Worm (Caenorhabditis elegans) whole organism, late embryonic: ENCODE data around the gene H03E18.1.

ENCODE experiments used
- C08G9.2 ChIP-seq: sonication (generic microtip); optimal IDR thresholded peaks from 2 replicates; lab custom pipeline; 2016; ENCODE audit warnings: mild to moderate bottlenecking, missing genetic modification characterization, moderate library complexity, missing compliant biosample characterization
- C38D4.7 ChIP-seq: fragments of 200-800 bp; sonication (Bioruptor generic); optimal IDR thresholded peaks from 2 replicates; lab custom pipeline; 2018; ENCODE audit warnings: mild to moderate bottlenecking, missing genetic modification characterization, moderate library complexity, missing compliant biosample characterization
- F13H6.1 ChIP-seq: sonication (generic microtip); optimal IDR thresholded peaks from 2 replicates; lab custom pipeline; 2016; ENCODE audit warnings: missing genetic modification characterization, missing compliant biosample characterization
- K09A11.1 ChIP-seq: sonication (generic microtip); optimal IDR thresholded peaks from 2 replicates; lab custom pipeline; 2017; ENCODE audit warnings: antibody characterized with exemption, mild to moderate bottlenecking, missing genetic modification characterization, missing compliant biosample characterization; ENCODE audit not compliant: insufficient read depth
- Y22D7AL.16 ChIP-seq: sonication (generic microtip); optimal IDR thresholded peaks from 2 replicates; lab custom pipeline; 2016; ENCODE audit warnings: missing genetic modification characterization, missing compliant biosample characterization
- ahr-1 ChIP-seq: sonication (generic microtip); optimal IDR thresholded peaks from 2 replicates; lab custom pipeline; 2016; ENCODE audit warnings: missing genetic modification characterization, missing compliant biosample characterization
- ama-1 ChIP-seq: fragments of 150-350 bp; optimal IDR thresholded peaks from 2 replicates; lab custom pipeline; 2014
- ceh-19 ChIP-seq: fragments of 200-800 bp; sonication (Bioruptor generic); optimal IDR thresholded peaks from 2 replicates; lab custom pipeline; 2018; ENCODE audit warnings: mild to moderate bottlenecking, missing genetic modification characterization, missing compliant biosample characterization
- ceh-24 ChIP-seq: sonication (generic microtip); optimal IDR thresholded peaks from 2 replicates; lab custom pipeline; 2016; ENCODE audit warnings: mild to moderate bottlenecking, missing genetic modification characterization, missing compliant biosample characterization
- ceh-31 ChIP-seq: sonication (generic microtip); optimal IDR thresholded peaks from 2 replicates; lab custom pipeline; 2016; ENCODE audit warnings: missing genetic modification characterization, missing compliant biosample characterization
- ceh-34 ChIP-seq: sonication (generic microtip); optimal IDR thresholded peaks from 2 replicates; lab custom pipeline; 2016; ENCODE audit warnings: mild to moderate bottlenecking, missing genetic modification characterization, missing compliant biosample characterization
- ceh-9 ChIP-seq: sonication (generic microtip); optimal IDR thresholded peaks from 2 replicates; lab custom pipeline; 2016; ENCODE audit warnings: mild to moderate bottlenecking, missing genetic modification characterization, inconsistent platforms, missing compliant biosample characterization
- che-1 ChIP-seq: sonication (generic microtip); optimal IDR thresholded peaks from 2 replicates; lab custom pipeline; 2016; ENCODE audit warnings: mild to moderate bottlenecking, missing genetic modification characterization, missing compliant biosample characterization
- dmd-4 ChIP-seq: sonication (generic microtip); optimal IDR thresholded peaks from 2 replicates; lab custom pipeline; 2016; ENCODE audit warnings: borderline replicate concordance, missing genetic modification characterization, missing compliant biosample characterization
- dve-1 ChIP-seq: sonication (generic microtip); optimal IDR thresholded peaks from 2 replicates; lab custom pipeline; 2017; ENCODE audit warnings: antibody characterized with exemption, mild to moderate bottlenecking, missing genetic modification characterization, missing compliant biosample characterization
- elt-4 ChIP-seq: sonication (generic microtip); optimal IDR thresholded peaks from 2 replicates; lab custom pipeline; 2016; ENCODE audit warnings: missing genetic modification characterization, missing compliant biosample characterization
- ets-4 ChIP-seq: sonication (generic microtip); optimal IDR thresholded peaks from 2 replicates; lab custom pipeline; 2016; ENCODE audit warnings: missing genetic modification characterization, missing compliant biosample characterization
- eyg-1 ChIP-seq: sonication (generic microtip); optimal IDR thresholded peaks from 2 replicates; lab custom pipeline; 2016; ENCODE audit warnings: missing genotype, missing genetic modification characterization, missing compliant biosample characterization
- fax-1 ChIP-seq: sonication (generic microtip); optimal IDR thresholded peaks from 2 replicates; lab custom pipeline; 2016; ENCODE audit warnings: missing genotype, missing genetic modification characterization, missing compliant biosample characterization
- fkh-10 ChIP-seq: fragments of 150-350 bp; optimal IDR thresholded peaks from 2 replicates; lab custom pipeline; 2014; ENCODE audit warnings: missing biosample characterization, missing genetic modification reagents, missing genetic modification characterization
- fkh-6 ChIP-seq: sonication (generic microtip); optimal IDR thresholded peaks from 2 replicates; lab custom pipeline; 2016; ENCODE audit warnings: missing genetic modification characterization, missing compliant biosample characterization
- hlh-13 ChIP-seq: fragments of 200-800 bp; sonication (Bioruptor generic); optimal IDR thresholded peaks from 2 replicates; lab custom pipeline; 2018; ENCODE audit warnings: mild to moderate bottlenecking, missing genetic modification characterization, missing compliant biosample characterization
- hlh-15 ChIP-seq: sonication (generic microtip); optimal IDR thresholded peaks from 2 replicates; lab custom pipeline; 2016; ENCODE audit warnings: missing genetic modification characterization, missing compliant biosample characterization
- hlh-30 ChIP-seq: sonication (generic microtip); optimal IDR thresholded peaks from 2 replicates; lab custom pipeline; 2017; ENCODE audit warnings: antibody characterized with exemption, missing genetic modification characterization, missing compliant biosample characterization; ENCODE audit not compliant: insufficient read depth
- hlh-8 ChIP-seq: sonication (generic microtip); optimal IDR thresholded peaks from 2 replicates; lab custom pipeline; 2016; ENCODE audit warnings: missing genotype, missing genetic modification characterization, missing compliant biosample characterization
- odd-2 ChIP-seq: sonication (generic microtip); optimal IDR thresholded peaks from 2 replicates; lab custom pipeline; 2017; ENCODE audit warnings: antibody characterized with exemption, mild to moderate bottlenecking, missing genetic modification characterization, missing compliant biosample characterization
- pag-3 ChIP-seq: sonication (generic microtip); optimal IDR thresholded peaks from 2 replicates; lab custom pipeline; 2016; ENCODE audit warnings: missing compliant biosample characterization, missing genetic modification characterization, borderline replicate concordance
- pat-9 ChIP-seq: fragments of 200-800 bp; sonication (Bioruptor generic); optimal IDR thresholded peaks from 2 replicates; lab custom pipeline; 2018; ENCODE audit warnings: mild to moderate bottlenecking, missing genetic modification characterization, moderate library complexity, missing compliant biosample characterization
- pha-4 ChIP-seq: fragments of 150-350 bp; optimal IDR thresholded peaks from 2 replicates; lab custom pipeline; 2018; ENCODE audit warnings: missing biosample characterization, missing genetic modification reagents, missing genetic modification characterization
- pqm-1 ChIP-seq: sonication (generic microtip); optimal IDR thresholded peaks from 2 replicates; lab custom pipeline; 2016; ENCODE audit warnings: missing genetic modification characterization, missing compliant biosample characterization
- sdc-2 ChIP-seq: sonication (generic microtip); optimal IDR thresholded peaks from 2 replicates; lab custom pipeline; 2016; ENCODE audit warnings: missing genotype, missing genetic modification characterization, missing compliant biosample characterization
- sox-2 ChIP-seq: fragments of 200-800 bp; sonication (Bioruptor generic); IDR thresholded peaks from 2 replicates; pipeline ENCODE4 v1.3.6; 2022; ENCODE audit warnings: missing genetic modification reagents, missing genetic modification characterization, missing compliant biosample characterization
- sox-4 ChIP-seq: sonication (generic microtip); optimal IDR thresholded peaks from 2 replicates; lab custom pipeline; 2017; ENCODE audit warnings: mild to moderate bottlenecking, missing genetic modification characterization, inconsistent platforms, missing compliant biosample characterization
- syd-9 ChIP-seq: sonication (generic microtip); optimal IDR thresholded peaks from 2 replicates; lab custom pipeline; 2016; ENCODE audit warnings: mild to moderate bottlenecking, missing genetic modification characterization, moderate library complexity, missing compliant biosample characterization
- tbx-7 ChIP-seq: sonication (generic microtip); optimal IDR thresholded peaks from 2 replicates; lab custom pipeline; 2016; ENCODE audit warnings: missing genotype, missing genetic modification characterization, missing compliant biosample characterization
- unc-3 ChIP-seq, 2 experiments: fragments of 200-800 bp in 1 of 2; sonication (Bioruptor generic) in 1 of 2; sonication (generic microtip) in 1 of 2; conservative IDR thresholded peaks in 1 of 2; optimal IDR thresholded peaks in 1 of 2; 2 replicates each; pipeline versions ENCODE4 v1.3.6 to Lab custom; 2016 to 2022; ENCODE audit warnings: missing compliant biosample characterization in 2 of 2, missing genetic modification characterization in 2 of 2, missing genetic modification reagents in 1 of 2
- unc-42 ChIP-seq: sonication (generic microtip); optimal IDR thresholded peaks from 2 replicates; lab custom pipeline; 2016; ENCODE audit warnings: missing genotype, missing genetic modification characterization, missing compliant biosample characterization
- unc-55 ChIP-seq: sonication (generic microtip); optimal IDR thresholded peaks from 2 replicates; lab custom pipeline; 2017; ENCODE audit warnings: missing biosample characterization, missing genetic modification reagents, missing genetic modification characterization
- unc-86 ChIP-seq: sonication (generic microtip); optimal IDR thresholded peaks from 2 replicates; lab custom pipeline; 2016; ENCODE audit warnings: missing genetic modification characterization, missing compliant biosample characterization
- zip-5 ChIP-seq: sonication (generic microtip); optimal IDR thresholded peaks from 2 replicates; lab custom pipeline; 2016; ENCODE audit warnings: missing genetic modification characterization, missing compliant biosample characterization
- ztf-16 ChIP-seq: sonication (generic microtip); optimal IDR thresholded peaks from 2 replicates; lab custom pipeline; 2017; ENCODE audit warnings: missing genetic modification characterization, missing compliant biosample characterization

Gene H03E18.1

DNA sequence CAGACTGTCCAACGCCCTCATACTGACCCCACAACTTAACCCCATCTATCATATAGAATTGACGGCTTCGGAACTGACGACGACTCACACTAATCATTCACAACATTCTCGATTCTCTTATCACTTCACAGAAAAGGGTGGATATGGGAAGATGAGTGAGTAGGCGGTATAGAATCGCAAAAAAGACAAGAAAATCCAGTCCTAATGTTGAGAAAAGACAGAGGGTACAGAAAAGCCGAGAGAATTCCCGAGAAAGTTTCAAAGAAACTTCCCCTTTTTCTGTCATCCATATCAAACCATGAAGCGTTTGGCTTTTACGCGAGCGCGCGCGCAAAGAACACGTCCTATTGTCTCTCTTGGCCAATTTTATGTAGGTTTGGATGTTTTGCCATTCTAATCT lies 3.5 kb upstream of the H03E18.1 start:
- TF ChIP-seq pat-9 (tag; lab: Kevin White, UChicago), result no peak
- TF ChIP-seq fax-1 (tag; lab: Kevin White, UChicago), result no peak
- TF ChIP-seq pha-4 (tag; lab: Kevin White, UChicago), result no peak
- no peak for TF ChIP-seq syd-9
- no peak for TF ChIP-seq dmd-4 (tag; lab: Kevin White, UChicago)
- no peak for TF ChIP-seq hlh-8 (tag; lab: Kevin White, UChicago)
- TF ChIP-seq C38D4.7, result no peak
- TF ChIP-seq ceh-19, result no peak
- no peak for TF ChIP-seq ama-1
- TF ChIP-seq ceh-31, result no peak
- no peak for TF ChIP-seq pag-3 (tag; lab: Kevin White, UChicago)
- TF ChIP-seq Y22D7AL.16 (tag; lab: Kevin White, UChicago), result no peak

DNA sequence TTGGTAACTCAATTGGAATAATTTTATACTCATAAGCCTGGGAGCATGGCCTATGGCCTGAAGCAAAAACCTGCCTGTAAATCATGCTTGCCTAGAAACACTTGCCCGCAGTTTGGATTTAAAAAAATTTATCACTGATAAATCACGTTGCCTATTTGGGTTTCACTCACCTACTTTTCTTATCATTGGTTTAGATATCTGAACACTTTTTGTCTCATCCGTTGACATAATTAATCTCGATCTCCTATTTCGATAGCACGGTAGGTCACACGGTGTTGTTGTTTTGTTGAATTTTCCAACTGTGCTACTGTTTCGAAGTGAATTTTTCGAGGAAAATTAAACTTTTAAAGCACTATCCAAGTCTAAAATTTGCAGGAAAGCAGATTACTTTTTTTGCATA lies 623 bp upstream of the H03E18.1 start:
- TF ChIP-seq ets-4 (tag; lab: Kevin White, UChicago) (no peak), fkh-6 (tag; lab: Kevin White, UChicago) (no peak), C08G9.2 (tag; lab: Kevin White, UChicago) (no peak), ceh-19 (no peak), odd-2 (tag; lab: Kevin White, UChicago) (no peak), sdc-2 (tag; lab: Kevin White, UChicago) (no peak), eyg-1 (tag; lab: Kevin White, UChicago) (no peak), ceh-24 (tag; lab: Kevin White, UChicago) (no peak), unc-3 (GFP tag; conservative IDR thresholded peaks at IDR 0.05; lab: Robert Waterston, UW) (no peak), unc-3 (tag; optimal IDR thresholded peaks at IDR 0.05; lab: Kevin White, UChicago) (no peak), hlh-15 (no peak), unc-86 (no peak), tbx-7 (no peak), dve-1 (tag; lab: Kevin White, UChicago) (no peak), elt-4 (tag; lab: Kevin White, UChicago) (no peak), unc-42 (tag; lab: Kevin White, UChicago) (no peak), che-1 (no peak), F13H6.1 (tag; lab: Kevin White, UChicago) (no peak)

DNA sequence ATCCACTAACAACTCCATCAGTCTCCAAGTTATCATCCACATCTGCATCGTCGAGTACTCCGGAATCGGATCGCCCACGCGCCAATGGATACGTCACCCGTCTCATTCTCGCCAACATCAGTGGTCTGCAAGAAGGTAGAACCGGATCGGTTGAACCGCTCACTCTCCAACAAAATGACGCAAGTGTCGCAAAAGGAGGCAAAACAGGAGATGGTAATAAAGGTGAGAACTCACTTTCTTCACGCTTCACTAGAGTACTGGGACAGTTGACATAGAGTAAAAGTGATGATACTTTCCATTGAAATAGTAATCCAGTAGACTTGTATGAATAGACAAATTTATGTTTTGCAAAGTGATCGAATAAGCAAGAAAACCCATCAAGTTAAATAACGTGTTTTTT lies 1.4 kb downstream of the H03E18.1 start:
- TF ChIP-seq ama-1 (no peak), pqm-1 (tag; lab: Kevin White, UChicago) (no peak), ceh-34 (tag; lab: Kevin White, UChicago) (no peak), unc-55 (GFP tag; lab: Kevin White, UChicago) (no peak), sox-4 (tag; lab: Kevin White, UChicago) (no peak), pha-4 (tag; lab: Kevin White, UChicago) (no peak), fkh-10 (GFP tag; lab: Kevin White, UChicago) (no peak), K09A11.1 (tag; lab: Kevin White, UChicago) (no peak), unc-86 (no peak), zip-5 (tag; lab: Kevin White, UChicago) (no peak), ceh-9 (tag; lab: Kevin White, UChicago) (no peak), sox-2 (GFP tag; lab: Robert Waterston, UW) (no peak), pag-3 (tag; lab: Kevin White, UChicago) (no peak), C38D4.7 (no peak), F13H6.1 (tag; lab: Kevin White, UChicago) (no peak), fkh-6 (tag; lab: Kevin White, UChicago) (no peak), ahr-1 (tag; lab: Kevin White, UChicago) (no peak), ztf-16 (no peak), hlh-30 (tag; lab: Kevin White, UChicago) (no peak), hlh-13 (GFP tag; lab: Kevin White, UChicago) (no peak)
- TF ChIP-seq, all 69 proteins: peak for 0
